Fruit fly (Drosophila melanogaster) whole organism, pupa: ENCODE data around the gene Rab10.

ENCODE experiments used
- CG10348 ChIP-seq: fragments of 200-800 bp; sonication (Bioruptor generic); IDR thresholded peaks from 2 replicates; pipeline ENCODE4 v1.3.6; 2022; ENCODE audit warnings: missing biosample characterization, missing genetic modification characterization
- CG12605 ChIP-seq: fragments of 200-800 bp; sonication (Bioruptor generic); IDR thresholded peaks from 2 replicates; pipeline ENCODE4 v1.3.6; 2022; ENCODE audit warnings: missing biosample characterization, missing genetic modification characterization
- CG13204 ChIP-seq: fragments of 200-800 bp; sonication (Bioruptor generic); optimal IDR thresholded peaks from 2 replicates; lab custom pipeline; 2018; ENCODE audit warnings: missing biosample characterization, mild to moderate bottlenecking, missing genetic modification characterization, moderate library complexity
- CG14655 ChIP-seq: fragments of 200-800 bp; sonication (Bioruptor generic); optimal IDR thresholded peaks from 3 replicates; lab custom pipeline; 2017; ENCODE audit warnings: mild to moderate bottlenecking, missing biosample characterization, missing genetic modification reagents, missing genetic modification characterization
- CG15710 ChIP-seq: fragments of 200-800 bp; sonication (Bioruptor generic); optimal IDR thresholded peaks from 2 replicates; lab custom pipeline; 2018; ENCODE audit warnings: missing biosample characterization, mild to moderate bottlenecking, missing genetic modification characterization, moderate library complexity
- CG17806 ChIP-seq: fragments of 200-800 bp; sonication (Bioruptor generic); optimal IDR thresholded peaks from 2 replicates; lab custom pipeline; 2018; ENCODE audit warnings: missing biosample characterization, mild to moderate bottlenecking, missing genetic modification characterization, moderate library complexity
- CG32121 ChIP-seq: fragments of 200-800 bp; sonication (Bioruptor generic); IDR thresholded peaks from 2 replicates; pipeline ENCODE4 v1.3.6; 2022; ENCODE audit warnings: missing biosample characterization, missing genetic modification characterization
- CG34367 ChIP-seq: fragments of 200-800 bp; sonication (Bioruptor generic); optimal IDR thresholded peaks from 2 replicates; lab custom pipeline; 2018; ENCODE audit warnings: missing biosample characterization, mild to moderate bottlenecking, missing genetic modification characterization
- CG4496 ChIP-seq: fragments of 200-800 bp; sonication (Bioruptor generic); IDR thresholded peaks from 3 replicates; pipeline ENCODE4 v1.3.6; 2022; ENCODE audit warnings: missing biosample characterization, missing genetic modification characterization
- CG8159 ChIP-seq: fragments of 200-800 bp; sonication (Bioruptor generic); optimal IDR thresholded peaks from 3 replicates; lab custom pipeline; 2018; ENCODE audit warnings: missing biosample characterization, mild to moderate bottlenecking, missing genetic modification characterization, moderate library complexity
- CG8301 ChIP-seq: fragments of 200-800 bp; sonication (Bioruptor generic); optimal IDR thresholded peaks from 2 replicates; lab custom pipeline; 2018; ENCODE audit warnings: missing biosample characterization, mild to moderate bottlenecking, missing genetic modification characterization
- CG9948 ChIP-seq: fragments of 200-800 bp; sonication (Bioruptor generic); optimal IDR thresholded peaks from 2 replicates; lab custom pipeline; 2018; ENCODE audit warnings: missing biosample characterization, mild to moderate bottlenecking, missing genetic modification characterization, moderate library complexity
- D1 ChIP-seq: fragments of 200-800 bp; sonication (Bioruptor generic); optimal IDR thresholded peaks from 2 replicates; lab custom pipeline; 2018; ENCODE audit warnings: missing biosample characterization, mild to moderate bottlenecking, missing genetic modification characterization, moderate library complexity
- EcR ChIP-seq: fragments of 200-800 bp; sonication (Bioruptor generic); optimal IDR thresholded peaks from 3 replicates; lab custom pipeline; 2019; ENCODE audit warnings: missing biosample characterization, missing genetic modification characterization, mild to moderate bottlenecking, moderate library complexity, missing genetic modification reagents
- Ets98B ChIP-seq: fragments of 200-800 bp; sonication (Bioruptor generic); IDR thresholded peaks from 2 replicates; pipeline ENCODE4 v1.3.6; 2022; ENCODE audit warnings: missing biosample characterization, missing genetic modification characterization
- Pif1A ChIP-seq: fragments of 200-800 bp; sonication (Bioruptor generic); optimal IDR thresholded peaks from 3 replicates; lab custom pipeline; 2016; ENCODE audit warnings: missing biosample characterization, missing genetic modification characterization
- Pif1B ChIP-seq: fragments of 200-800 bp; sonication (Bioruptor generic); optimal IDR thresholded peaks from 3 replicates; lab custom pipeline; 2016; ENCODE audit warnings: missing biosample characterization, missing genetic modification characterization
- Snoo ChIP-seq: fragments of 200-800 bp; sonication (Bioruptor generic); optimal IDR thresholded peaks from 3 replicates; lab custom pipeline; 2017; ENCODE audit warnings: missing biosample characterization, mild to moderate bottlenecking, missing genetic modification characterization, inconsistent platforms
- fd96Ca ChIP-seq: fragments of 200-800 bp; sonication (Bioruptor generic); IDR thresholded peaks from 3 replicates; pipeline ENCODE4 v1.3.6; 2022; ENCODE audit warnings: missing biosample characterization, missing genetic modification characterization
- gl ChIP-seq: fragments of 200-800 bp; sonication (Bioruptor generic); optimal IDR thresholded peaks from 2 replicates; lab custom pipeline; 2018; ENCODE audit warnings: missing biosample characterization, mild to moderate bottlenecking, missing genetic modification characterization
- rn ChIP-seq: fragments of 200-800 bp; sonication (Bioruptor generic); IDR thresholded peaks from 2 replicates; pipeline ENCODE4 v1.3.6; 2022; ENCODE audit warnings: missing biosample characterization, missing genetic modification characterization

The Rab10 gene

DNA sequence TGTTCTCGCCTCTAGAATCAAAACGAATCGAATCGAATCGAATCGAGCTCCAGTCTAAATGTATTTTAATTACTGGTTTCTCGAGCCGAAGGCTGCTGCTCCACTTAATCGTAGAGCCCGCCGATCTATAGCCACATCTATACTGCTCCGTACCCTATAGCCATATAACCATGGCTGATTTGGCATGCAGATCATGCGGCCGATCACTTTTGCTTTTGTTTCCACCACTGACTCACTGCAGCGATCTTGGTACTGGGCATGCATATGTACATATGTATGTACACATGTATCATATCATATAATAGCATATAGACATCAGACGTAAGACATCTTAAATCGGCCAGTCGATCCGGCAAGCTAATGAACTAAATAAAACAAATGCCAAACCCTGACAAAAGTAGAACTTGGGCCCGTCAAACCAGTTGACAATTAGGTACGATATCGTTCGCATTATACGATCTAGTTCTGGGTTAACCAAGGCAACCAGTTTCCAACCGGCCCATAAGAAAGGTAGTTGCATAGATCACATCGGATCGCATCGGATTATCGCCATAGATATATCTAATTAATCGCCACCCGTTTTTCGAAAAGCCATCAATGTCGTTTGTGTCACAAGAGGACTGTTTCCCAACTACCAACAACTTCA lies 5.8 kb upstream of the Rab10 start:
- TF ChIP-seq EcR (GFP tag; lab: Kevin White, UChicago) (no peak), CG17806 (no peak), fd96Ca (GFP tag; lab: Robert Waterston, UW) (no peak), CG12605 (GFP tag; lab: Robert Waterston, UW) (no peak), Ets98B (GFP tag; lab: Robert Waterston, UW) (no peak), CG8159 (tag; lab: Kevin White, UChicago) (no peak), rn (no peak), Snoo (tag; lab: Kevin White, UChicago) (no peak)

DNA sequence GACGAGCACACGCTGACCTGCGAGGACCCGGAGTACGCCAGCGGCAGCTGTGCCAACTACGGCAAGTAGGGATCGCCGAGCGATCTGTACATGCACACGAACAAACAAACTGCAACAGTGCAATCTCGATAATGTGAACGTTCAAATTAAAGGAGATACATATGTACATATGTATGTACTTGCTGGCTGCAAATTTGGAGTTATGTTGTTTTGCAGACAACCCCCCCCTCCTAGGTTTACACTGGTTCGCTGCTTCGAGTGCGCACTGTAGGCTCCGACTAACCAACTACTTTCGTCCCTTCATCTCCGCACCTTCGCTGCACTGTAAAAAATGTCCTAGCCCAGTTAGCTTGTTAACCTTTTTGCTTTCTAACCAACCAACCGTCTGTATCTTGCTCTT lies 3.4 kb upstream of the Rab10 start:
- TF ChIP-seq CG4496 (GFP tag; lab: Robert Waterston, UW): peak; percentile 61; the same call in 2 of the 3 replicates
- TF ChIP-seq CG34367 (tag; lab: Kevin White, UChicago): peak; percentile 3
- TF ChIP-seq CG12605 (GFP tag; lab: Robert Waterston, UW): peak; percentile 24; the same call in 1 of the 2 replicates
- peak; percentile 38; the same call in 1 of the 2 replicates for TF ChIP-seq Ets98B (GFP tag; lab: Robert Waterston, UW)
- TF ChIP-seq D1 (tag; lab: Kevin White, UChicago): no peak
- TF ChIP-seq Pif1B (GFP tag; lab: Kevin White, UChicago): no peak
- TF ChIP-seq gl (tag; lab: Kevin White, UChicago): no peak
- TF ChIP-seq rn: 0 out of 2 replicates have a peak, but pooled peaks have one; percentile 16
- TF ChIP-seq Snoo (tag; lab: Kevin White, UChicago): no peak
- no peak for TF ChIP-seq CG10348 (GFP tag; lab: Robert Waterston, UW)
- no peak for TF ChIP-seq CG13204
- TF ChIP-seq CG32121 (GFP tag; lab: Robert Waterston, UW): no peak
- peak; percentile 42 for TF ChIP-seq CG9948 (tag; lab: Kevin White, UChicago)
- no peak for TF ChIP-seq EcR (GFP tag; lab: Kevin White, UChicago)
- TF ChIP-seq CG14655 (GFP tag; lab: Kevin White, UChicago): no peak
- TF ChIP-seq CG8159 (tag; lab: Kevin White, UChicago): peak; percentile 3
- TF ChIP-seq Pif1A: no peak
- TF ChIP-seq CG8301 (tag; lab: Kevin White, UChicago): peak; percentile 2
- TF ChIP-seq fd96Ca (GFP tag; lab: Robert Waterston, UW): peak; percentile 71; the same call in 2 of the 3 replicates
- TF ChIP-seq CG15710 (tag; lab: Kevin White, UChicago): peak; percentile 39
- peak; percentile 27 for TF ChIP-seq CG17806
- TF ChIP-seq, all 21 proteins: peak for 11

DNA sequence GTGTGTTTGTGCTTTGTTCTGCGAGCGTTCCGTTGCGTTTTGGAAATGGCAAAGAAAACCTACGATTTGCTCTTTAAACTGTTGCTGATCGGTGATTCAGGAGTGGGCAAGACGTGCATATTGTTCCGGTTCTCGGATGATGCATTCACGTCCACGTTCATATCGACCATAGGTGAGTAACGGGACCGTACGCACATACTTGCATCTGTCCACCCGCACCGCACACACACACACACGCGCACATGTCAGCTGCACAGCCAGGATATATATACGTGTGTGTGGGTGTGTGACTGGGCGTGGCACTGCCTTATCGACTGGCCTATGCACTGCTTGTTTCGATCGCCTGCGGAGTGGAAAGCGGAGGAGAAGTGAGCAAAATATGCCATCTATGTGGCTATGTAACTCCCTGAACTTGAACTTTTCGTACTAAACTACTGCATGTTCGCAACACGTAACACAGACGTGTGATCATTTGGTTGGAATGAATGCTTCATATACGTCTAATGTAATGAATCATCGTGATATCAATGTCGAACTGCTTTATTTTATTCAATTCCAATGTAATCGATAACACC lies 535 bp downstream of the Rab10 start:
- TF ChIP-seq Pif1A (no peak), CG8301 (tag; lab: Kevin White, UChicago) (no peak), Pif1B (GFP tag; lab: Kevin White, UChicago) (no peak), EcR (GFP tag; lab: Kevin White, UChicago) (no peak), CG17806 (no peak), CG34367 (tag; lab: Kevin White, UChicago) (no peak), CG12605 (GFP tag; lab: Robert Waterston, UW) (no peak), gl (tag; lab: Kevin White, UChicago) (no peak), rn (no peak), CG10348 (GFP tag; lab: Robert Waterston, UW) (no peak), CG32121 (GFP tag; lab: Robert Waterston, UW) (no peak), CG4496 (GFP tag; lab: Robert Waterston, UW) (no peak), Snoo (tag; lab: Kevin White, UChicago) (no peak), CG8159 (tag; lab: Kevin White, UChicago) (no peak), Ets98B (GFP tag; lab: Robert Waterston, UW) (no peak), fd96Ca (GFP tag; lab: Robert Waterston, UW) (no peak), CG14655 (GFP tag; lab: Kevin White, UChicago) (no peak)

DNA sequence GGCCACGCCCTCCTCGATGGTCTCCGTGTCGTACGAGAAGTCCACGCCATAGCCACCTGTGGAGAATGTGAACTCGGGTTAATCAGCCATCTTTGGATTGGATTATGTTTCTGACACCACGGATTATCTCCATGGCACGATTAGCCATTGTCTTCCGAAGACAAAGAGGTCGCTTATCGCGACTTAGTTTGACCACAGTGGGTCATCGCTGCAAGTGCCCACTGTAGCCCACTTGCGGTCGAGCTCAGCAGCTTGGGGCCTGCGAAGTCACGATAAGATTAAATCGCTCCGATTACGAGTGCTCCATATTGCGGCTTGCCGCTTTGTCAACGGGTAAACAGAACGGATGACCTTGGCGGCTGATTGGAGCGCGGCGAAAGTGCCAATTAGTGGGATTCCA lies 4.8 kb downstream of the Rab10 start:
- TF ChIP-seq Pif1B (GFP tag; lab: Kevin White, UChicago) (no peak), CG34367 (tag; lab: Kevin White, UChicago) (no peak), CG17806 (no peak), Snoo (tag; lab: Kevin White, UChicago) (no peak), CG9948 (tag; lab: Kevin White, UChicago) (no peak), D1 (tag; lab: Kevin White, UChicago) (no peak), CG4496 (GFP tag; lab: Robert Waterston, UW) (no peak), EcR (GFP tag; lab: Kevin White, UChicago) (peak; percentile 48)

DNA sequence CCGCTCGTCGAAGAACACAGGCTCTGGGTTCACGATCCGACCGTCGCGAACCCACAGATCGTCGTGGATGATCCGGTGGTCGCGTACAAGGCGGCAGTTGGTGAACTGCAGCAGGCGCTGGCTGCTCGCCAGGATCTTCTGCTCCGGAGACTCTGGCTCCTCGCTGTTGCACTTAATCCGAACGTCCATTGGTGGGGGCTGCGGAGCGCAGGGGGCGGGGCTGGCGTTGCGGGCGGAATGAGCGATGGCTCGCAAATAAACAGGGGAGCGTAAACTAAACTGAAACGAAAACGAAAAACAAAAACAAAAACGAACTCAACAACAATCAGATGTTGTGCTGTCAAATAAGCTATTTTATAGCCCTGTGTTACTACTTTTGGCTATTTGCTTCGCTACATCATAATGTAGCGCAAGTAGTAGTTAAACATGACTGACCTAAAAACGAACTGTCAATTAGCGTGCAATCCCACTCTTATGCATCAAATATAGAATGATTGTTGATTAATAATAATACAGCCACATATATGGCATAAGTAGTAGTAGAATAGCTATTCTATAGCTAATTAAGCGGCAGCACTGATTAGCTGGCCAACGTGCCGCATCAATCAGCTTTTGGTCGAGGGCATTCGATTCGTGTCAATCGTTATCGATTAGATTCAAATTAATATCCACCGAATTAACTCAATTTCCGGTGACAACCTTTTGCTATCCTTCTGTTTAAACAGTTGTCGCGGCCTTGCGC lies 5.9 kb downstream of the Rab10 start, which contains the start of gene CG17065:
Gene CG17065 (minus strand): TSS at position 351 of the 742 bp plus-strand sequence.
- TF ChIP-seq Snoo (tag; lab: Kevin White, UChicago) (no peak), CG4496 (GFP tag; lab: Robert Waterston, UW) (0 out of 3 replicates have a peak, but pooled peaks have one; percentile 39), CG8159 (tag; lab: Kevin White, UChicago) (peak; percentile 15), CG15710 (tag; lab: Kevin White, UChicago) (peak; percentile 20), Ets98B (GFP tag; lab: Robert Waterston, UW) (no peak), CG34367 (tag; lab: Kevin White, UChicago) (peak; percentile 2)
